Fruit fly (Drosophila melanogaster): ENCODE data around the gene Spn28Db.

Gene Spn28Db

DNA sequence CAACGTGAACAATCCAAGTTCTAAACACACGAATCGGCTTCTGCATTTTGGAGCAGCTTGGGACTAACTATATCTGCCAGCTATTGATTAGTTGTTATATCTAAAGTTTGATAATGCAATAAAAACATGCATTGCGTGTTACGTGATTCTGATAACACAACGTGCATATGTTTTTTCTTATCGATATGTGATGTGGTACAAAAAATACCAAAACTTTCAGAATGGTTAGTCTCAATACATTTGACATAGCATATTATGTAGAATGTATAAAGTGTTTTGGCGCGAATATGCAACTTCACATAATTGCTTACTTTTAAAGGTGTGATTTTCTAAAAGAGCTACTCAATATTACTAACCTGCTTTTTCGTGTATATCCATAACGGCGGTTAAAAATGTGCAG is 4.6 kb downstream of the Spn28Db start:
- TF ChIP-seq CG4496 (GFP tag; IDR thresholded peaks at IDR 0.05) (no peak), CG13204 (GFP tag; optimal IDR thresholded peaks at IDR 0.05) (no peak), gl (tag; optimal IDR thresholded peaks at IDR 0.05) (no peak), CG10348 (GFP tag; IDR thresholded peaks at IDR 0.05) (no peak), CG9948 (tag; optimal IDR thresholded peaks at IDR 0.05) (no peak), Ets98B (GFP tag; IDR thresholded peaks at IDR 0.05) (no peak), rn (GFP tag; IDR thresholded peaks at IDR 0.05) (no peak), CG34367 (tag; optimal IDR thresholded peaks at IDR 0.05) (no peak), CG32121 (GFP tag; IDR thresholded peaks at IDR 0.05) (no peak), Pif1B (GFP tag; optimal IDR thresholded peaks at IDR 0.05) (no peak), D1 (tag; optimal IDR thresholded peaks at IDR 0.05) (no peak), CG12605 (GFP tag; IDR thresholded peaks at IDR 0.05) (no peak), Snoo (tag; optimal IDR thresholded peaks at IDR 0.05) (no peak), Pif1A (GFP tag; optimal IDR thresholded peaks at IDR 0.05) (no peak), EcR (GFP tag; optimal IDR thresholded peaks at IDR 0.05) (no peak), CG8159 (tag; optimal IDR thresholded peaks at IDR 0.05) (no peak), fd96Ca (GFP tag; IDR thresholded peaks at IDR 0.05) (no peak), CG14655 (GFP tag; optimal IDR thresholded peaks at IDR 0.05) (no peak)

DNA sequence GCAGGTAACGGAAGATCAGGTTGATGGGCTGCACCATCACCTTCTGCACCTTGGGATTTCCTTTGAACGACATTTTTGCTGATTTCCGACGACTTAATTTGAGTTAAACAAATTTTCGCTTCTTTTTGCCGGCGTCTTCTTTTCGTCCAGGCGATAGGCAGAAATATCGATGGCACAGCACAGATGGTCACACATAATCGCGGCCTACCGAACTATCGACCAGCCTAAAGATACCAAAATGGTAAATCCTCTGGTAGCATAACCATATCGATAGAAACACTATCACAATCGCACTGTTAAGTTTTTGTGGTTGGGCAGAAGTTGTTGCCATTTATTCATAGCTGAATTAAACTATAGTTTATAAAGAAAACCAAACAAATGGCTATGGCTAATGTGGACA is 5.2 kb downstream of the Spn28Db start, which contains the start of the genes SmE and CG34132:
SmE (minus strand) TSS at position 180 of the 400 bp plus-strand sequence.
CG34132 (plus strand) TSS at position 233 of the 400 bp plus-strand sequence.
- TF ChIP-seq CG9948 (tag; optimal IDR thresholded peaks at IDR 0.05) (no peak), Pif1A (GFP tag; optimal IDR thresholded peaks at IDR 0.05) (no peak), CG4496 (GFP tag; IDR thresholded peaks at IDR 0.05) (no peak), Snoo (tag; optimal IDR thresholded peaks at IDR 0.05) (no peak), gl (tag; optimal IDR thresholded peaks at IDR 0.05) (no peak), CG12605 (GFP tag; IDR thresholded peaks at IDR 0.05) (no peak), D1 (tag; optimal IDR thresholded peaks at IDR 0.05) (no peak), rn (GFP tag; IDR thresholded peaks at IDR 0.05) (no peak), CG32121 (GFP tag; IDR thresholded peaks at IDR 0.05) (no peak), CG8301 (tag; optimal IDR thresholded peaks at IDR 0.05) (no peak), EcR (GFP tag; optimal IDR thresholded peaks at IDR 0.05) (no peak), CG14655 (GFP tag; optimal IDR thresholded peaks at IDR 0.05) (no peak), Ets98B (GFP tag; IDR thresholded peaks at IDR 0.05) (no peak), CG34367 (tag; optimal IDR thresholded peaks at IDR 0.05) (no peak), Pif1B (GFP tag; optimal IDR thresholded peaks at IDR 0.05) (no peak)

DNA sequence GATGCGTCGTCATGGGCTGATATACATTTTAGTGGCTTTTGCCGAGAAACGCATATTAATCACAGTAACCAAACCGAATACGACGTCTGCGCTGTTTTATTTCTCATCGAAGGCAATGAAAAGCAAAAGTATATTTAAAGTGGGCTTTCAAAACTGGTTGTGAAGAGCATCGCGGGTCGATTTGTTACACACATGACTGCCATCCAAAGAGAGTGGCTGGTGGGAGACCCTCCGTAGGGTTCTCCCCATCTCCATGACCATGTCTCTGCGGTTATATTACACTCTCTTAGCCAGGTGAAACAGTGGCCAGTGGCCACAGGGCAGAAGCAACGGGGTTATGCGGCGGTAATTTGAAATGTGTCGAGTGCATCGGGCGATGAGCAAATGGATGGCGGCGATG is 10.0 kb downstream of the Spn28Db start:
- TF ChIP-seq gl (tag; optimal IDR thresholded peaks at IDR 0.05): peak; percentile 70
- no peak for TF ChIP-seq CG8159 (tag; optimal IDR thresholded peaks at IDR 0.05)
- TF ChIP-seq CG32121 (GFP tag; IDR thresholded peaks at IDR 0.05): no peak
- TF ChIP-seq CG8301 (tag; optimal IDR thresholded peaks at IDR 0.05): no peak
- TF ChIP-seq Snoo (tag; optimal IDR thresholded peaks at IDR 0.05): no peak
- TF ChIP-seq rn (GFP tag; IDR thresholded peaks at IDR 0.05): no peak
- no peak for TF ChIP-seq CG13204 (GFP tag; optimal IDR thresholded peaks at IDR 0.05)
- peak; percentile 74 for TF ChIP-seq EcR (GFP tag; optimal IDR thresholded peaks at IDR 0.05)
- 0 out of 3 replicates have a peak, but pooled peaks have one; percentile 20 for TF ChIP-seq fd96Ca (GFP tag; IDR thresholded peaks at IDR 0.05)
- TF ChIP-seq D1 (tag; optimal IDR thresholded peaks at IDR 0.05): no peak
- peak; percentile 47; the same call in 1 of the 3 replicates for TF ChIP-seq CG4496 (GFP tag; IDR thresholded peaks at IDR 0.05)
- 0 out of 2 replicates have a peak, but pooled peaks have one; percentile 14 for TF ChIP-seq CG12605 (GFP tag; IDR thresholded peaks at IDR 0.05)
- TF ChIP-seq Pif1B (GFP tag; optimal IDR thresholded peaks at IDR 0.05): no peak
- no peak for TF ChIP-seq CG10348 (GFP tag; IDR thresholded peaks at IDR 0.05)
- no peak for TF ChIP-seq CG34367 (tag; optimal IDR thresholded peaks at IDR 0.05)
- TF ChIP-seq CG15710 (tag; optimal IDR thresholded peaks at IDR 0.05): no peak

DNA sequence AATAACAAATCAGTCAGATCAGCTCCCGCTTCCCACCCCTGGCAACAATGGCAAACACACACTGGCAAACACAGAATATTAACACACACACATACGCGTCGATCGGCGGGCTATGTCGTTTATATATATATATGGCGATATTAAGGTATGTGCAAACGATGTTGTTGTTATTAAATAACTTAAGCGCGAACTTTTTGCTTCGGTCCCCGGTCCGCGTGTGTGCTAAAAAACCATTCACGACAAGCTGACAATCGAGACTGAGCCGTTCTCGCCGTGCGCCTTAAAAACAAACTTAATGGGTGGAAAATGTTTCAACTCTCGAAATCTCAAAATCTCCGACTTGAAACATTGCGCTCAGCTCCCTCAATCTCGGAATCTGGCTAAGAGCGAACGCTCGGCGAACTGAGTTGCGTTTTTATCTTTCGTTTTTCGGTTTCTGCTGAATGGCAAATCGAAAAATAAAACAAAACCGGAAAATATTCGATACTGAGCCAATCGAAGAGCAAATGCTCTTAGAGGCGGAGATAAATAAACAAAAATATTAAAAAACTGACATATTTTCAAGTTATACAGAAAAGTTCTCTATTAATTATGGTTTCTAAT is 11.1 kb downstream of the Spn28Db start, which contains the start of gene spz3:
spz3 (minus strand) TSS at position 261 of the 603 bp plus-strand sequence.
- TF ChIP-seq CG9948 (tag; optimal IDR thresholded peaks at IDR 0.05) (peak; percentile 38), Snoo (tag; optimal IDR thresholded peaks at IDR 0.05) (peak; percentile 65), CG10348 (GFP tag; IDR thresholded peaks at IDR 0.05) (no peak), CG14655 (GFP tag; optimal IDR thresholded peaks at IDR 0.05) (peak; percentile 5), EcR (GFP tag; optimal IDR thresholded peaks at IDR 0.05) (peak; percentile 51), Pif1B (GFP tag; optimal IDR thresholded peaks at IDR 0.05) (peak; percentile 61), CG4496 (GFP tag; IDR thresholded peaks at IDR 0.05) (peak; percentile 83), CG13204 (GFP tag; optimal IDR thresholded peaks at IDR 0.05) (peak; percentile 87), gl (tag; optimal IDR thresholded peaks at IDR 0.05) (peak; percentile 91), CG8301 (tag; optimal IDR thresholded peaks at IDR 0.05) (no peak), D1 (tag; optimal IDR thresholded peaks at IDR 0.05) (no peak), CG34367 (tag; optimal IDR thresholded peaks at IDR 0.05) (peak; percentile 75), fd96Ca (GFP tag; IDR thresholded peaks at IDR 0.05) (peak; percentile 55; the same call in 1 of the 3 replicates), Ets98B (GFP tag; IDR thresholded peaks at IDR 0.05) (peak; percentile 81), CG8159 (tag; optimal IDR thresholded peaks at IDR 0.05) (peak; percentile 69), CG15710 (tag; optimal IDR thresholded peaks at IDR 0.05) (peak; percentile 68), CG12605 (GFP tag; IDR thresholded peaks at IDR 0.05) (peak; percentile 87), Pif1A (GFP tag; optimal IDR thresholded peaks at IDR 0.05) (peak; percentile 74), CG32121 (GFP tag; IDR thresholded peaks at IDR 0.05) (peak; percentile 64), rn (GFP tag; IDR thresholded peaks at IDR 0.05) (peak; percentile 54; the same call in 1 of the 2 replicates), CG17806 (tag; optimal IDR thresholded peaks at IDR 0.05) (peak; percentile 61)

DNA sequence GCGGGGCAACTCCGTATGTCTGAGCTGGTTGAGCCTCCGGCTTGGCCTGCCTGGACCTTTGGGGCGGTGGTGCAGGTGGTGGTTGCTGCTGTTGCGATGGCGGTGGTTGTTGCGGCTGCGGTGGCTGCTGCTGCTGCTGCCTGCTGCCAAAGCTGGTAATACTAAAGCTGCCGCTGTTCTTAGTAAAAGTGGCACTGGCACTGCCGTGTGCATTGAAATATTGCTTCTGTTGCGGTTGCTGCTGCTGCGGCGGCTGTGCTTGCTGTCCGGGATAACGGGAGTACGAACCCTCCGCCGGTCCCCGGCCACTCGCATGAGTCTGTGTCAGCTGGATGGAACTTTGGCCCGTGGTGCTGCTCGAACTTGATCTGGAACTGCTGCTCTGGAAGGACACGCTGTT is 12.1 kb downstream of the Spn28Db start:
- TF ChIP-seq CG14655 (GFP tag; optimal IDR thresholded peaks at IDR 0.05): no peak
- no peak for TF ChIP-seq CG15710 (tag; optimal IDR thresholded peaks at IDR 0.05)
- no peak for TF ChIP-seq CG17806 (tag; optimal IDR thresholded peaks at IDR 0.05)
- no peak for TF ChIP-seq EcR (GFP tag; optimal IDR thresholded peaks at IDR 0.05)
- TF ChIP-seq gl (tag; optimal IDR thresholded peaks at IDR 0.05): no peak
- TF ChIP-seq Pif1B (GFP tag; optimal IDR thresholded peaks at IDR 0.05): no peak
- TF ChIP-seq CG10348 (GFP tag; IDR thresholded peaks at IDR 0.05): no peak
- no peak for TF ChIP-seq rn (GFP tag; IDR thresholded peaks at IDR 0.05)
- no peak for TF ChIP-seq Pif1A (GFP tag; optimal IDR thresholded peaks at IDR 0.05)
- TF ChIP-seq Ets98B (GFP tag; IDR thresholded peaks at IDR 0.05): no peak
- no peak for TF ChIP-seq CG34367 (tag; optimal IDR thresholded peaks at IDR 0.05)
- no peak for TF ChIP-seq fd96Ca (GFP tag; IDR thresholded peaks at IDR 0.05)
- no peak for TF ChIP-seq Snoo (tag; optimal IDR thresholded peaks at IDR 0.05)
- TF ChIP-seq CG8159 (tag; optimal IDR thresholded peaks at IDR 0.05): no peak
- TF ChIP-seq CG32121 (GFP tag; IDR thresholded peaks at IDR 0.05): no peak
- no peak for TF ChIP-seq CG4496 (GFP tag; IDR thresholded peaks at IDR 0.05)
- no peak for TF ChIP-seq CG13204 (GFP tag; optimal IDR thresholded peaks at IDR 0.05)

All from whole organism, pupa.